Worm (Caenorhabditis elegans) whole organism, L2 larva: ENCODE measurements around the gene W02C12.2.

ENCODE experiments used
- F13H6.1 ChIP-seq: sonication (generic microtip); optimal IDR thresholded peaks from 2 replicates; lab custom pipeline; 2016; ENCODE audit warnings: missing genetic modification characterization, missing compliant biosample characterization
- R02D3.7 ChIP-seq: fragments of 150-350 bp; optimal IDR thresholded peaks from 2 replicates; lab custom pipeline; 2014; ENCODE audit warnings: missing biosample characterization, missing genetic modification characterization
- aly-2 ChIP-seq: fragments of 150-350 bp; optimal IDR thresholded peaks from 2 replicates; lab custom pipeline; 2014; ENCODE audit warnings: missing biosample characterization, missing genetic modification characterization
- blmp-1 ChIP-seq: sonication (generic microtip); optimal IDR thresholded peaks from 2 replicates; lab custom pipeline; 2017; ENCODE audit warnings: missing genetic modification characterization, mild to moderate bottlenecking, missing compliant biosample characterization, antibody characterized with exemption, moderate library complexity; ENCODE audit not compliant: insufficient read depth
- ceh-16 ChIP-seq: fragments of 150-350 bp; optimal IDR thresholded peaks from 2 replicates; lab custom pipeline; 2014; ENCODE audit warnings: missing biosample characterization, missing genetic modification characterization
- ceh-82 ChIP-seq: fragments of 150-350 bp; optimal IDR thresholded peaks from 2 replicates; lab custom pipeline; 2014; ENCODE audit warnings: missing biosample characterization, missing genetic modification characterization
- crh-2 ChIP-seq: sonication (generic microtip); optimal IDR thresholded peaks from 2 replicates; lab custom pipeline; 2017; ENCODE audit warnings: missing biosample characterization, missing genetic modification characterization
- dmd-4 ChIP-seq: sonication (generic microtip); optimal IDR thresholded peaks from 2 replicates; lab custom pipeline; 2017; ENCODE audit warnings: missing biosample characterization, missing genetic modification characterization
- egl-27 ChIP-seq: sonication (generic microtip); optimal IDR thresholded peaks from 3 replicates; lab custom pipeline; 2017; ENCODE audit warnings: missing biosample characterization, missing genetic modification reagents, missing genetic modification characterization
- elt-3 ChIP-seq: sonication (generic microtip); optimal IDR thresholded peaks from 2 replicates; lab custom pipeline; 2017; ENCODE audit warnings: missing biosample characterization, missing genetic modification characterization
- fos-1 ChIP-seq: fragments of 150-350 bp; optimal IDR thresholded peaks from 2 replicates; lab custom pipeline; 2014; ENCODE audit warnings: missing biosample characterization, missing genetic modification characterization
- gmeb-1 ChIP-seq: fragments of 150-350 bp; optimal IDR thresholded peaks from 2 replicates; lab custom pipeline; 2014; ENCODE audit warnings: missing biosample characterization, missing genetic modification characterization
- lin-39 ChIP-seq: fragments of 150-350 bp; optimal IDR thresholded peaks from 2 replicates; lab custom pipeline; 2014; ENCODE audit warnings: missing biosample characterization, missing genetic modification reagents, missing genetic modification characterization
- mab-5 ChIP-seq: fragments of 150-350 bp; optimal IDR thresholded peaks from 2 replicates; lab custom pipeline; 2014; ENCODE audit warnings: missing biosample characterization, missing genetic modification characterization
- mbf-1 ChIP-seq: sonication (generic microtip); optimal IDR thresholded peaks from 2 replicates; lab custom pipeline; 2017; ENCODE audit warnings: missing biosample characterization, missing genetic modification characterization
- mdl-1 ChIP-seq, 2 experiments: fragments of 150-350 bp in 1 of 2; sonication (generic microtip) in 1 of 2; optimal IDR thresholded peaks; 2 replicates each; lab custom pipeline; 2017; ENCODE audit warnings: missing biosample characterization in 2 of 2, missing genetic modification characterization in 2 of 2
- nhr-10 ChIP-seq: sonication (generic microtip); optimal IDR thresholded peaks from 2 replicates; lab custom pipeline; 2017; ENCODE audit warnings: missing biosample characterization, missing genetic modification characterization
- nhr-11 ChIP-seq: fragments of 150-350 bp; optimal IDR thresholded peaks from 2 replicates; lab custom pipeline; 2014; ENCODE audit warnings: missing biosample characterization, missing genetic modification characterization
- nhr-12 ChIP-seq: fragments of 150-350 bp; optimal IDR thresholded peaks from 2 replicates; lab custom pipeline; 2014; ENCODE audit warnings: missing biosample characterization, missing genetic modification characterization
- nhr-129 ChIP-seq: fragments of 150-350 bp; optimal IDR thresholded peaks from 2 replicates; lab custom pipeline; 2014; ENCODE audit warnings: missing biosample characterization, missing genetic modification characterization
- nhr-21 ChIP-seq: fragments of 150-350 bp; optimal IDR thresholded peaks from 2 replicates; lab custom pipeline; 2014; ENCODE audit warnings: missing biosample characterization, missing genetic modification characterization
- nhr-23 ChIP-seq: fragments of 150-350 bp; optimal IDR thresholded peaks from 2 replicates; lab custom pipeline; 2014; ENCODE audit warnings: missing biosample characterization, missing genetic modification reagents, missing genetic modification characterization
- nhr-237 ChIP-seq: fragments of 150-350 bp; optimal IDR thresholded peaks from 2 replicates; lab custom pipeline; 2014; ENCODE audit warnings: missing biosample characterization, missing genetic modification characterization
- nhr-25 ChIP-seq: fragments of 150-350 bp; sonication (generic microtip); optimal IDR thresholded peaks from 3 replicates; lab custom pipeline; 2014; ENCODE audit warnings: missing biosample characterization, missing genetic modification characterization
- nhr-6 ChIP-seq: fragments of 150-350 bp; optimal IDR thresholded peaks from 2 replicates; lab custom pipeline; 2014; ENCODE audit warnings: missing biosample characterization, missing genetic modification characterization
- nhr-77 ChIP-seq: fragments of 150-350 bp; optimal IDR thresholded peaks from 2 replicates; lab custom pipeline; 2014; ENCODE audit warnings: missing biosample characterization, missing genetic modification characterization
- peb-1 ChIP-seq: fragments of 150-350 bp; optimal IDR thresholded peaks from 2 replicates; lab custom pipeline; 2014; ENCODE audit warnings: missing biosample characterization, missing genetic modification characterization
- skn-1 ChIP-seq: sonication (generic microtip); optimal IDR thresholded peaks from 2 replicates; lab custom pipeline; 2017; ENCODE audit warnings: missing biosample characterization, missing genetic modification characterization
- sma-3 ChIP-seq: sonication (generic microtip); optimal IDR thresholded peaks from 2 replicates; lab custom pipeline; 2016; ENCODE audit warnings: missing genetic modification reagents, missing genetic modification characterization, missing compliant biosample characterization
- sma-9 ChIP-seq, 2 experiments: fragments of 150-350 bp in 1 of 2; sonication (generic microtip) in 1 of 2; optimal IDR thresholded peaks; 2 replicates each; lab custom pipeline; 2014 to 2016; ENCODE audit warnings: missing genetic modification characterization in 2 of 2, mild to moderate bottlenecking in 1 of 2, missing biosample characterization in 1 of 2, missing compliant biosample characterization in 1 of 2, missing genetic modification reagents in 1 of 2, moderate library complexity in 1 of 2
- snpc-4 ChIP-seq: fragments of 150-350 bp; optimal IDR thresholded peaks from 2 replicates; lab custom pipeline; 2014; ENCODE audit warnings: missing biosample characterization, missing genetic modification characterization
- unc-55 ChIP-seq: fragments of 150-350 bp; sonication (generic microtip); optimal IDR thresholded peaks from 3 replicates; lab custom pipeline; 2014; ENCODE audit warnings: missing biosample characterization, missing genetic modification reagents, missing genetic modification characterization
- ztf-11 ChIP-seq: sonication (generic microtip); optimal IDR thresholded peaks from 2 replicates; lab custom pipeline; 2017; ENCODE audit warnings: missing biosample characterization, missing genetic modification characterization

W02C12.2 gene

ce11 chrIV:3979525-3979924 is 28.2 kb downstream of the W02C12.2 start, which contains the start of gene srh-222:
Gene srh-222 (plus strand): TSS chrIV:3979825.
- no peak for TF ChIP-seq egl-27 (tag; lab: Kevin White, UChicago)
- TF ChIP-seq unc-55 (GFP tag; lab: Kevin White, UChicago) = no peak
- no peak for TF ChIP-seq crh-2 (tag; lab: Kevin White, UChicago)

ce11 chrIV:3977965-3978523 is 29.7 kb downstream of the W02C12.2 start, which contains the start of gene srh-220:
Gene srh-220 (minus strand): TSS chrIV:3978015.
- no peak for TF ChIP-seq nhr-237 (tag; lab: Kevin White, UChicago)
- no peak for TF ChIP-seq peb-1
- TF ChIP-seq mbf-1 = no peak
- TF ChIP-seq ceh-82 = no peak
- TF ChIP-seq mab-5 (tag; lab: Kevin White, UChicago) = no peak
- no peak for TF ChIP-seq skn-1 (tag; lab: Kevin White, UChicago)
- no peak for TF ChIP-seq dmd-4 (tag; lab: Kevin White, UChicago)
- no peak for TF ChIP-seq snpc-4 (tag; lab: Kevin White, UChicago)
- no peak for TF ChIP-seq mdl-1 (tag; optimal IDR thresholded peaks at IDR 0.05; lab: Kevin White, UChicago)
- TF ChIP-seq nhr-12 (tag; lab: Kevin White, UChicago) = no peak
- no peak for TF ChIP-seq aly-2 (tag; lab: Kevin White, UChicago)

ce11 chrIV:3973049-3973448 is 34.7 kb downstream of the W02C12.2 start, which contains the start of gene clec-79:
Gene clec-79 (plus strand): TSS chrIV:3973349.
- no peak for TF ChIP-seq F13H6.1 (tag; lab: Kevin White, UChicago)
- no peak for TF ChIP-seq ztf-11 (tag; lab: Kevin White, UChicago)
- no peak for TF ChIP-seq peb-1
- TF ChIP-seq elt-3 = no peak
- no peak for TF ChIP-seq mbf-1
- TF ChIP-seq nhr-10 (tag; lab: Kevin White, UChicago) = no peak
- TF ChIP-seq sma-9 (GFP tag; optimal IDR thresholded peaks at IDR 0.05; lab: Kevin White, UChicago) = no peak
- TF ChIP-seq sma-9 (tag; optimal IDR thresholded peaks at IDR 0.05; lab: Kevin White, UChicago) = no peak
- TF ChIP-seq nhr-21 (tag; lab: Kevin White, UChicago) = no peak
- TF ChIP-seq nhr-129 = no peak
- no peak for TF ChIP-seq R02D3.7
- TF ChIP-seq lin-39 (tag; lab: Kevin White, UChicago) = no peak
- no peak for TF ChIP-seq nhr-11
- TF ChIP-seq gmeb-1 (tag; lab: Kevin White, UChicago) = no peak
- TF ChIP-seq ceh-16 (tag; lab: Kevin White, UChicago) = no peak

DNA sequence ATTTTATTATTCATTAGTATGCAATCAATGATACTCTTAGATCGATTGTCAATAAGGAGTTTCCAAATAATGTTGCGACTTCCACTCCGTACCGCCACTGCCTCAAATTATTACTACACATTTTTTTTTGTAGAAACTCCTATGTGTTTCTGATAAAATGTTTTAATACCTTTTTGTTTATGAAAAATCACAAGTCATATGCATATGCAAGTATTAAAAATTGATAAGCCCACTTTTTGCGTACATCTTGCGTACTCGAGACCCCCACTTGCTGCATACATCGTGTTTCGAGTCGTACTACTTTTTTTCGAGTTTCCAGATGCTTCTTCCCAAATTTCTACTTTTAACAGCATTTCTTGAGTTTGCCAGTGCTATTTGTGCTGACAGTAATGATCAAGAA is 42.8 kb downstream of the W02C12.2 start, which contains the start of gene clec-76:
Gene clec-76, plus strand, starts transcription at position 234 of the 400 bp plus-strand sequence.
- peak; percentile 52 for TF ChIP-seq sma-9 (GFP tag; optimal IDR thresholded peaks at IDR 0.05; lab: Kevin White, UChicago)
- TF ChIP-seq sma-9 (tag; optimal IDR thresholded peaks at IDR 0.05; lab: Kevin White, UChicago) = no peak
- TF ChIP-seq blmp-1 = no peak
- peak; percentile 41 for TF ChIP-seq fos-1 (tag; lab: Kevin White, UChicago)
- TF ChIP-seq nhr-23 (tag; lab: Kevin White, UChicago) = no peak
- no peak for TF ChIP-seq nhr-77
- no peak for TF ChIP-seq dmd-4 (tag; lab: Kevin White, UChicago)
- no peak for TF ChIP-seq nhr-129

DNA sequence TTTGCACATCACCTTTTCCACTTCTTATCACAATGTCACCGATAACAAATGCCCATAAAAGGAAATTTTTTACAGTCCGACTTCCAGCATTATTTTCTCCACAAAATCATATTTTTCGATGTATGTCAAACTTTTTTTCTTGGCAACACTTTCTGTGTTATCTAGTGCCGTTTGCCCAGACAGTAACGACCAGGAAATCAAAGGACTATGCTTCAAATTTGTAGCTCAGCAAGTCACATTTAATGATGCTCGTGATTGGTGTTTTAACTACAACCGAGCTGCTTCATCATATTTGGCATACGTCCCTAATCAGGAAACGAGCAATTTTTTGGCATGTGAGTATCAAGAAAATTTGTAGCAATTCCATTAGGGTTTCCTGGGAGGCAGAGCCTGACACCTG is 44.3 kb downstream of the W02C12.2 start:
- no peak for TF ChIP-seq nhr-237 (tag; lab: Kevin White, UChicago)
- no peak for TF ChIP-seq ztf-11 (tag; lab: Kevin White, UChicago)
- TF ChIP-seq crh-2 (tag; lab: Kevin White, UChicago) = no peak
- TF ChIP-seq skn-1 (tag; lab: Kevin White, UChicago) = no peak
- no peak for TF ChIP-seq nhr-25 (tag; lab: Kevin White, UChicago)
- TF ChIP-seq unc-55 (GFP tag; lab: Kevin White, UChicago) = no peak
- no peak for TF ChIP-seq sma-3
- no peak for TF ChIP-seq fos-1 (tag; lab: Kevin White, UChicago)
- no peak for TF ChIP-seq nhr-11
- TF ChIP-seq mbf-1 = no peak
- no peak for TF ChIP-seq lin-39 (tag; lab: Kevin White, UChicago)
- no peak for TF ChIP-seq snpc-4 (tag; lab: Kevin White, UChicago)
- TF ChIP-seq ceh-82 = no peak
- TF ChIP-seq nhr-129 = no peak
- TF ChIP-seq nhr-6 (tag; lab: Kevin White, UChicago) = no peak
- TF ChIP-seq, all 48 proteins: peak for 0
